Fruit fly (Drosophila melanogaster): Measurements from ENCODE around the gene Bgb.

DNA sequence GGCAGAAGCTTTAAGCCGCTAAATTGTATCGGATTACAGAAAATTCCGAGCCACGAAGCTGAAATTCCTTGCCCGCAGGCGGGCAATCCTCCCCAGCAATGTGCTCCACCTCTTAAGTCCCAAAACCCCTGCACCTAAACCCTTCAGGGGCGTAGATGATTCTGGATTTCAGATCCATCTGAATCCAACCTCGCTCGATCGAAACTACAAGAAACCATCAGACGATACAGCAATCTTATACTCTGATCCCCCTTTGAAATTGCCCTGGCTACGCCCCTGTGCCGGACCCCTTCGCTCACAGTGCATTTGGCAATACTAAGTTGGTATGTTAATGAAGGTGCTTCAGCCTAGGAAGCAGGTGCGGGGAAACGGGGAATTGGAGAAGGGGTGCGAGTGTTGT is 43.6 kb downstream of the Bgb start:
- TF ChIP-seq CG6792 (GFP tag; optimal IDR thresholded peaks at IDR 0.05): peak; percentile 66
- TF ChIP-seq svp (GFP tag): peak; percentile 89
- TF ChIP-seq Blimp-1 (GFP tag; optimal IDR thresholded peaks at IDR 0.05): peak; percentile 2
- TF ChIP-seq vri (GFP tag; optimal IDR thresholded peaks at IDR 0.05): peak; percentile 40
- TF ChIP-seq acj6 (GFP tag; optimal IDR thresholded peaks at IDR 0.05): peak; percentile 47
- peak; percentile 49 for TF ChIP-seq OdsH (GFP tag; optimal IDR thresholded peaks at IDR 0.05)
- no peak for TF ChIP-seq CG16779 (tag; optimal IDR thresholded peaks at IDR 0.05)
- TF ChIP-seq Eip78C (GFP tag): peak; percentile 84
- TF ChIP-seq Sox102F (GFP tag; optimal IDR thresholded peaks at IDR 0.05): peak; percentile 41
- TF ChIP-seq fd85E (GFP tag; optimal IDR thresholded peaks at IDR 0.05): no peak

Measured in whole organism, prepupa.